Worm (Caenorhabditis elegans): ENCODE data around the gene his-32.

- TF ChIP-seq flt-1 (GFP tag; IDR thresholded peaks at IDR 0.05), result no peak
- no peak for TF ChIP-seq ref-1 (GFP tag; conservative IDR thresholded peaks at IDR 0.05)
- TF ChIP-seq klf-2 (GFP tag; conservative IDR thresholded peaks at IDR 0.05), result no peak
- TF ChIP-seq cog-1 (tag; optimal IDR thresholded peaks at IDR 0.05), result no peak
- no peak for TF ChIP-seq T22C8.4 (GFP tag; IDR thresholded peaks at IDR 0.05)
- TF ChIP-seq ztf-29 (GFP tag; IDR thresholded peaks at IDR 0.05), result no peak
Observed at ce11 chrIV:8339636-8340035, 5.5 kb downstream of the his-32 start, which contains the start of gene lgc-6.
